Fruit fly (Drosophila melanogaster): ENCODE data around the gene CG33688.

Gene CG33688

DNA sequence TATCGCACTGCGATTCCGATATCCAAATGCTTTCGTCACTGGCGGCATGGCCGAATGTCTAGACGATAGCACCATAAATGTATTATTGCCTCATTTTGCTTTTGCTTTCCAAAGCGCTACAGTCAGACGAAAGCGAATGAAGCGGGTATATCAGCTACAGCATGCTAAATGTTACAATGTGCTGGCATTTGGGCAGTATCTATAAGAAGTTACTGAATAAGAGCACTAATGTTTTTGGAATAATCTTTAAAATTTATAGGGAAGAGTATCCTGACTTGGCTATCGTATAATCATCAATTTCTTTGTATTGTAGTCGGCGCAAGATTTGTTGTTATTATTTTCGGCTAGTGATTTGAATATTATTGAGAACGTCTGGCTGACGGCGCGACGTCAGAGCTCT, 4.2 kb downstream of the CG33688 start (continued):
- TF ChIP-seq jing (GFP tag; optimal IDR thresholded peaks at IDR 0.05), result peak; percentile 28
- TF ChIP-seq CTCF (GFP tag; optimal IDR thresholded peaks at IDR 0.05), result peak; percentile 15
- peak; percentile 32 for TF ChIP-seq CG8089 (GFP tag; optimal IDR thresholded peaks at IDR 0.05)
- TF ChIP-seq Oaz (GFP tag; IDR thresholded peaks at IDR 0.05), result peak; percentile 77
- peak; percentile 86 for TF ChIP-seq CG17359 (tag; optimal IDR thresholded peaks at IDR 0.05)
- TF ChIP-seq Sox100B (GFP tag; optimal IDR thresholded peaks at IDR 0.05), result peak; percentile 58
- TF ChIP-seq Dek (tag; optimal IDR thresholded peaks at IDR 0.05), result peak; percentile 81
- no peak; the same call in 1 of the 2 replicates for TF ChIP-seq GATAe (GFP tag; conservative IDR thresholded peaks at IDR 0.05)
- peak; percentile 26 for TF ChIP-seq ash1 (GFP tag; optimal IDR thresholded peaks at IDR 0.05)
- TF ChIP-seq CG6272 (GFP tag; IDR thresholded peaks at IDR 0.05), result no peak
- TF ChIP-seq ham (GFP tag; IDR thresholded peaks at IDR 0.05), result peak; percentile 67; the same call in 1 of the 2 replicates
- peak; percentile 31 to 59 for TF ChIP-seq chif (GFP tag; optimal IDR thresholded peaks at IDR 0.05)
- peak; percentile 78 for TF ChIP-seq HLH54F (GFP tag; optimal IDR thresholded peaks at IDR 0.05)
- TF ChIP-seq E2f2 (GFP tag; IDR thresholded peaks at IDR 0.05), result peak; percentile 59
- TF ChIP-seq CG34422 (GFP tag; IDR thresholded peaks at IDR 0.05), result peak; percentile 88
- peak; percentile 57 for TF ChIP-seq chn (GFP tag; optimal IDR thresholded peaks at IDR 0.05)
- no peak for TF ChIP-seq CG17186 (GFP tag; optimal IDR thresholded peaks at IDR 0.05)
- peak; percentile 55 for TF ChIP-seq CG4820 (GFP tag; optimal IDR thresholded peaks at IDR 0.05)
- TF ChIP-seq Nf-YC (tag; optimal IDR thresholded peaks at IDR 0.05), result peak; percentile 0
- peak; percentile 47 for TF ChIP-seq CG6854 (GFP tag; optimal IDR thresholded peaks at IDR 0.05)
- peak; percentile 98 for TF ChIP-seq Ets65A (GFP tag)
- no peak for TF ChIP-seq z (GFP tag; IDR thresholded peaks at IDR 0.05)
- peak; percentile 47; the same call in 1 of the 3 replicates for TF ChIP-seq CG3726 (GFP tag; IDR thresholded peaks at IDR 0.05)
- no peak for TF ChIP-seq CG4360 (GFP tag; IDR thresholded peaks at IDR 0.05)
- TF ChIP-seq odd (GFP tag; optimal IDR thresholded peaks at IDR 0.05), result peak; percentile 33
- peak; percentile 63; the same call in 1 of the 3 replicates for TF ChIP-seq so (GFP tag; IDR thresholded peaks at IDR 0.05)
- peak; percentile 69; the same call in 1 of the 2 replicates for TF ChIP-seq Lim3 (GFP tag; IDR thresholded peaks at IDR 0.05)
- TF ChIP-seq CG12219 (GFP tag; optimal IDR thresholded peaks at IDR 0.05), result peak; percentile 79
- no peak for TF ChIP-seq Bgb (GFP tag; IDR thresholded peaks at IDR 0.05; ENCODE audit: partially characterized antibody)
- no peak for TF ChIP-seq CG7271 (tag; optimal IDR thresholded peaks at IDR 0.05)
- no peak for TF ChIP-seq Dfd (GFP tag; optimal IDR thresholded peaks at IDR 0.05)
- TF ChIP-seq CG2116 (GFP tag; optimal IDR thresholded peaks at IDR 0.05), result no peak
- peak; percentile 69 for TF ChIP-seq slp2 (GFP tag; optimal IDR thresholded peaks at IDR 0.05)
- peak; percentile 90 for TF ChIP-seq lmd (GFP tag; IDR thresholded peaks at IDR 0.05)
- TF ChIP-seq CG16815 (GFP tag; optimal IDR thresholded peaks at IDR 0.05), result peak; percentile 68
- peak; percentile 88 for TF ChIP-seq CG14014 (GFP tag; IDR thresholded peaks at IDR 0.05)
- TF ChIP-seq CG18011 (GFP tag; optimal IDR thresholded peaks at IDR 0.05), result no peak
- no peak for TF ChIP-seq bbx (GFP tag; IDR thresholded peaks at IDR 0.05; ENCODE audit: partially characterized antibody)
- peak; percentile 88 for TF ChIP-seq caup (GFP tag; optimal IDR thresholded peaks at IDR 0.05; ENCODE audit: severe bottlenecking)
- peak; percentile 26 for TF ChIP-seq nerfin-1 (tag; optimal IDR thresholded peaks at IDR 0.05)
- TF ChIP-seq Six4 (GFP tag; optimal IDR thresholded peaks at IDR 0.05), result peak; percentile 27
- peak; percentile 75 for TF ChIP-seq Camta (GFP tag; optimal IDR thresholded peaks at IDR 0.05)
- peak; percentile 3 for TF ChIP-seq CG3065 (GFP tag; optimal IDR thresholded peaks at IDR 0.05)
- peak; percentile 79 for TF ChIP-seq Taf1 (GFP tag; IDR thresholded peaks at IDR 0.05)
- TF ChIP-seq CG16813 (GFP tag; IDR thresholded peaks at IDR 0.05; ENCODE audit: partially characterized antibody), result no peak
- peak; percentile 52 for TF ChIP-seq Hr3 (GFP tag; optimal IDR thresholded peaks at IDR 0.05)
- TF ChIP-seq fd102C (GFP tag; optimal IDR thresholded peaks at IDR 0.05), result no peak
- no peak for TF ChIP-seq tll (GFP tag; optimal IDR thresholded peaks at IDR 0.05)
- TF ChIP-seq Atf-2 (GFP tag; optimal IDR thresholded peaks at IDR 0.05), result peak; percentile 65
- TF ChIP-seq hb (GFP tag; IDR thresholded peaks at IDR 0.05; ENCODE audit: partially characterized antibody), result 0 out of 3 replicates have a peak, but pooled peaks have one; percentile 41
- TF ChIP-seq sim (GFP tag; IDR thresholded peaks at IDR 0.05), result no peak

All from whole organism, embryonic.